Fruit fly (Drosophila melanogaster) whole organism, adult: ENCODE measurements around the gene CG15429.

ENCODE experiments used
- CG11617 ChIP-seq: fragments of 200-800 bp; sonication (Bioruptor generic); optimal IDR thresholded peaks from 2 replicates; lab custom pipeline; 2017; ENCODE audit warnings: mild to moderate bottlenecking, missing biosample characterization, missing genetic modification reagents, missing genetic modification characterization
- CG12768 ChIP-seq: fragments of 200-800 bp; sonication (Bioruptor generic); optimal IDR thresholded peaks from 2 replicates; lab custom pipeline; 2017; ENCODE audit warnings: missing biosample characterization, missing genetic modification characterization, mild to moderate bottlenecking, moderate library complexity, missing genetic modification reagents
- CG33017 ChIP-seq: fragments of 200-800 bp; sonication (Bioruptor generic); optimal IDR thresholded peaks from 2 replicates; lab custom pipeline; 2018; ENCODE audit warnings: missing biosample characterization, mild to moderate bottlenecking, missing genetic modification characterization, moderate library complexity
- CG7101 ChIP-seq: fragments of 200-800 bp; sonication (Bioruptor generic); optimal IDR thresholded peaks from 2 replicates; lab custom pipeline; 2018; ENCODE audit warnings: missing biosample characterization, mild to moderate bottlenecking, missing genetic modification characterization, moderate library complexity
- Crg-1 ChIP-seq: fragments of 200-800 bp; sonication (Bioruptor generic); optimal IDR thresholded peaks from 2 replicates; lab custom pipeline; 2016; ENCODE audit warnings: missing biosample characterization, missing genetic modification characterization
- Mnt ChIP-seq: fragments of 200-800 bp; sonication (Bioruptor generic); optimal IDR thresholded peaks from 2 replicates; lab custom pipeline; 2016; ENCODE audit warnings: missing biosample characterization, mild to moderate bottlenecking, missing genetic modification characterization
- bab1 ChIP-seq: fragments of 200-800 bp; sonication (Bioruptor generic); optimal IDR thresholded peaks from 3 replicates; lab custom pipeline; 2019; ENCODE audit warnings: missing biosample characterization, mild to moderate bottlenecking, missing genetic modification characterization, moderate library complexity
- cic ChIP-seq: fragments of 200-800 bp; sonication (Bioruptor generic); optimal IDR thresholded peaks from 2 replicates; lab custom pipeline; 2017; ENCODE audit warnings: missing biosample characterization, mild to moderate bottlenecking, missing genetic modification characterization, moderate library complexity
- cnc ChIP-seq, 2 experiments: fragments of >200 bp; optimal IDR thresholded peaks; 2 replicates each; lab custom pipeline; 2017
- kay ChIP-seq: fragments of 200-800 bp; sonication (Bioruptor generic); peaks from one replicate; lab custom pipeline; 2016; ENCODE audit warnings: missing biosample characterization, missing genetic modification characterization, borderline replicate concordance
- pad ChIP-seq: fragments of 200-800 bp; sonication (Bioruptor generic); optimal IDR thresholded peaks from 3 replicates; lab custom pipeline; 2017; ENCODE audit warnings: missing biosample characterization, missing genetic modification characterization, mild to moderate bottlenecking, moderate library complexity, missing genetic modification reagents
- tj ChIP-seq: fragments of 200-800 bp; sonication (Bioruptor generic); optimal IDR thresholded peaks from 3 replicates; lab custom pipeline; 2017; ENCODE audit warnings: missing biosample characterization, mild to moderate bottlenecking, missing genetic modification characterization, moderate library complexity
- toe ChIP-seq: fragments of 200-800 bp; sonication (Bioruptor generic); optimal IDR thresholded peaks from 2 replicates; lab custom pipeline; 2016; ENCODE audit warnings: missing biosample characterization, missing genetic modification characterization

- TF ChIP-seq tj = no peak
- TF ChIP-seq cnc (optimal IDR thresholded peaks at IDR 0.05; lab: Kevin White, UChicago) = no peak
- TF ChIP-seq bab1 (GFP tag; lab: Kevin White, UChicago) = no peak
- TF ChIP-seq Crg-1 = no peak
- TF ChIP-seq CG7101 = no peak
- TF ChIP-seq kay = peak; percentile 33
- TF ChIP-seq pad = no peak
- no peak for TF ChIP-seq CG33017 (tag; lab: Kevin White, UChicago)
- TF ChIP-seq cic = no peak
- no peak for TF ChIP-seq CG11617 (GFP tag; lab: Kevin White, UChicago)
- TF ChIP-seq CG12768 = no peak
- no peak for TF ChIP-seq toe (GFP tag; lab: Kevin White, UChicago)
- TF ChIP-seq Mnt (GFP tag; lab: Kevin White, UChicago) = no peak
These were observed 2.3 kb downstream of the CG15429 start for dm6 chr2L:4355066-4355465.
